Worm (Caenorhabditis elegans): ENCODE data around the gene C18D11.7.

DNA sequence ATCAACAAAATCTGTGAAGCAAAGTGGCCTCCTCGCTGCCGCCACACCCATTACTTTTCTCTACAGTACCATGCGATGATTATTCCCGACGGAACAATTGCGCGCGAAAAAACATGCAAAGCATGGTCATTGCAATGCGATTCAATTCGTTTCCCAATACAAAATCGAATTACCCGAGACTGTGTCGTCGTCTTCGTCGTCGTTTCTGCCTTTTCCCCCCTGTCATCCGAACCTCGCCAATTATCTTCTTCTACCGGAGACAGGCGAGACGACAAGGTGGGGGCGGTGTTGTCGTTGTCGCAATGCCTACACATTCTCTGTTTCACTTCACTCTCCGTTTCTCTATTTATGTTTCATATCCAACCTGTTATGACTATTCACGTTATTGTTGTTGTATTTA lies 5.2 kb upstream of the C18D11.7 start:
- TF ChIP-seq klf-2 (GFP tag; conservative IDR thresholded peaks at IDR 0.05) (no peak), flt-1 (GFP tag; IDR thresholded peaks at IDR 0.05) (no peak), ref-1 (GFP tag; conservative IDR thresholded peaks at IDR 0.05) (no peak), cog-1 (tag; optimal IDR thresholded peaks at IDR 0.05) (no peak), ztf-23 (GFP tag; IDR thresholded peaks at IDR 0.05) (no peak), tab-1 (GFP tag; IDR thresholded peaks at IDR 0.05) (no peak), ztf-29 (GFP tag; IDR thresholded peaks at IDR 0.05) (no peak), T22C8.4 (GFP tag; IDR thresholded peaks at IDR 0.05) (no peak), med-1 (GFP tag; optimal IDR thresholded peaks at IDR 0.05; ENCODE audit: insufficient read depth) (no peak)
